Worm (Caenorhabditis elegans) whole organism, L1 larva: ENCODE results near the gene Y77E11A.23.

Experiments used
- F16B12.6 ChIP-seq: fragments of 150-350 bp; optimal IDR thresholded peaks from 2 replicates; lab custom pipeline; 2014; ENCODE audit warnings: missing biosample characterization, missing genetic modification characterization
- ama-1 ChIP-seq: fragments of 150-350 bp; optimal IDR thresholded peaks from 2 replicates; lab custom pipeline; 2014
- dpl-1 ChIP-seq, 3 experiments: fragments of 150-350 bp in 2 of 3; sonication (generic microtip) in 1 of 3; optimal IDR thresholded peaks; 2 replicates each; lab custom pipeline; 2014 to 2017; ENCODE audit warnings: missing biosample characterization in 3 of 3, missing genetic modification characterization in 3 of 3, missing genetic modification reagents in 3 of 3
- egl-27 ChIP-seq, 2 experiments: fragments of 150-350 bp in 1 of 2; sonication (generic microtip); optimal IDR thresholded peaks; 3 replicates each; lab custom pipeline; 2017 to 2018; ENCODE audit warnings: missing biosample characterization in 2 of 2, missing genetic modification characterization in 2 of 2, missing genetic modification reagents in 2 of 2
- elt-2 ChIP-seq: sonication (generic microtip); optimal IDR thresholded peaks from 2 replicates; lab custom pipeline; 2016; ENCODE audit warnings: missing genetic modification characterization, mild to moderate bottlenecking, inconsistent platforms, missing compliant biosample characterization, missing genetic modification reagents
- elt-3 ChIP-seq, 6 experiments: fragments of 150-350 bp in 1 of 6; sonication (generic microtip); optimal IDR thresholded peaks; 2 replicates each; lab custom pipeline; 2017 to 2018; ENCODE audit warnings: missing biosample characterization in 6 of 6, missing genetic modification characterization in 6 of 6, inconsistent platforms in 1 of 6
- lin-35 ChIP-seq, 2 experiments: fragments of 150-350 bp; optimal IDR thresholded peaks; 2 replicates each; lab custom pipeline; 2014; ENCODE audit warnings: missing biosample characterization in 2 of 2, missing genetic modification characterization in 2 of 2, missing genetic modification reagents in 2 of 2
- mdl-1 ChIP-seq, 2 experiments: fragments of 150-350 bp; optimal IDR thresholded peaks; 2 replicates each; lab custom pipeline; 2014 to 2017; ENCODE audit warnings: missing biosample characterization in 2 of 2, missing genetic modification characterization in 2 of 2, inconsistent platforms in 1 of 2
- nhr-77 ChIP-seq: fragments of 150-350 bp; optimal IDR thresholded peaks from 2 replicates; lab custom pipeline; 2014; ENCODE audit warnings: missing biosample characterization, missing genetic modification characterization
- unc-130 ChIP-seq: fragments of 150-350 bp; optimal IDR thresholded peaks from 2 replicates; lab custom pipeline; 2017; ENCODE audit warnings: missing biosample characterization, missing genetic modification characterization, inconsistent platforms
- zag-1 ChIP-seq: fragments of 150-350 bp; optimal IDR thresholded peaks from 2 replicates; lab custom pipeline; 2014; ENCODE audit warnings: missing biosample characterization, missing genetic modification characterization

DNA sequence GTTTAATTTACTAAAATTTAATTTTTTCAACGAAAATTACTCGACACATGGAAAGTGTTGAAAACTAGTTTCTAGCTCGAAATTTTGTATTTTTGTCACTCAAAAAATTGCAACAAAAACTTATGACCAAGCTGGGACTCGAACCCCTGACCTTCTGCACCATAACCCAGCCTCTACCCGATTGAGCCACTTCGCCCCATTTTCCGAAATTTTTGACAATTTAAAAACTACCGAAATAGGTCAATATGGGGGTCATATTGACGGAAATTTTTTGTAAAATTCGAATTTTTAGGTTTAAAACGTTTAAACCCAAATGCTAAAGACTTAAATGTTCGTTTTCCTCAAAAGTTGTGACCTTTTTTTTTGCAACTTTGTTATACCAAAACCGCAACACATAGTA, 44.7 kb downstream of the Y77E11A.23 start:
- TF ChIP-seq elt-3 (tag; optimal IDR thresholded peaks at IDR 0.05; lab: Kevin White, UChicago) (no peak), dpl-1 (GFP tag; optimal IDR thresholded peaks at IDR 0.05; lab: Kevin White, UChicago) (no peak), elt-2 (tag; lab: Kevin White, UChicago) (no peak), zag-1 (tag; lab: Kevin White, UChicago) (no peak), mdl-1 (tag; optimal IDR thresholded peaks at IDR 0.05; lab: Kevin White, UChicago) (no peak), unc-130 (tag; lab: Kevin White, UChicago) (no peak), nhr-77 (tag; lab: Kevin White, UChicago) (no peak), ama-1 (lab: Kevin White, UChicago) (no peak), egl-27 (tag; optimal IDR thresholded peaks at IDR 0.05; lab: Kevin White, UChicago) (no peak), lin-35 (GFP tag; optimal IDR thresholded peaks at IDR 0.05; lab: Kevin White, UChicago) (no peak), F16B12.6 (tag; lab: Kevin White, UChicago) (no peak)
